Worm (Caenorhabditis elegans) whole organism, dauer: Measurements from ENCODE around the gene prx-12.

Source experiments
- unc-62 ChIP-seq: sonication (generic microtip); optimal IDR thresholded peaks from 2 replicates; lab custom pipeline; 2017; ENCODE audit warnings: missing biosample characterization, missing genetic modification reagents, missing genetic modification characterization

The prx-12 gene

ce11 chrX:11379135-11379781 lies 13.8 kb upstream of the prx-12 start:
- no peak for TF ChIP-seq unc-62 (GFP tag; lab: Kevin White, UChicago)

ce11 chrX:11383359-11383758 lies 9.7 kb upstream of the prx-12 start:
- TF ChIP-seq unc-62 (GFP tag; lab: Kevin White, UChicago): no peak

ce11 chrX:11384534-11385441 lies 8.3 kb upstream of the prx-12 start, which contains the start of the genes F08B12.11 and prmn-1:
Gene F08B12.11 (plus strand): TSS chrX:11385054.
Gene prmn-1 (plus strand): TSS chrX:11385084.
- TF ChIP-seq unc-62 (GFP tag; lab: Kevin White, UChicago): no peak

ce11 chrX:11385916-11386315 lies 7.2 kb upstream of the prx-12 start:
- TF ChIP-seq unc-62 (GFP tag; lab: Kevin White, UChicago): no peak

ce11 chrX:11386903-11387302 lies 6.2 kb upstream of the prx-12 start:
- TF ChIP-seq unc-62 (GFP tag; lab: Kevin White, UChicago): no peak

- no peak for TF ChIP-seq unc-62 (GFP tag; lab: Kevin White, UChicago)
These were observed 5.3 kb upstream of the prx-12 start for ce11 chrX:11387723-11388330.

- TF ChIP-seq unc-62 (GFP tag; lab: Kevin White, UChicago): no peak
These were observed 7.5 kb downstream of the prx-12 start for ce11 chrX:11400467-11401184.

- no peak for TF ChIP-seq unc-62 (GFP tag; lab: Kevin White, UChicago)
These were observed 12.8 kb downstream of the prx-12 start, which contains the start of gene slo-2 for ce11 chrX:11405908-11406307. Gene slo-2 (minus strand): TSS chrX:11405931.

ce11 chrX:11406784-11407183 lies 13.7 kb downstream of the prx-12 start:
- no peak for TF ChIP-seq unc-62 (GFP tag; lab: Kevin White, UChicago)

- TF ChIP-seq unc-62 (GFP tag; lab: Kevin White, UChicago): no peak
These were observed 14.7 kb downstream of the prx-12 start, which contains the start of gene F08B12.4 for ce11 chrX:11407682-11408335. Gene F08B12.4 (minus strand): TSS chrX:11407732.

- no peak for TF ChIP-seq unc-62 (GFP tag; lab: Kevin White, UChicago)
These were observed 16.4 kb downstream of the prx-12 start for ce11 chrX:11409457-11409856.

ce11 chrX:11411675-11412074 lies 18.6 kb downstream of the prx-12 start:
- TF ChIP-seq unc-62 (GFP tag; lab: Kevin White, UChicago): no peak

- TF ChIP-seq unc-62 (GFP tag; lab: Kevin White, UChicago): no peak
These were observed 21.9 kb downstream of the prx-12 start, which contains the start of gene pek-1 for ce11 chrX:11414837-11415550. Gene pek-1 (minus strand): TSS chrX:11414887.

- no peak for TF ChIP-seq unc-62 (GFP tag; lab: Kevin White, UChicago)
These were observed 25.6 kb downstream of the prx-12 start, which contains the start of gene F46C3.2 for ce11 chrX:11418667-11419066. Gene F46C3.2 (minus strand): TSS chrX:11418767.
